Worm (Caenorhabditis elegans) whole organism, L4 larva: ENCODE results near the gene metl-6.

ENCODE experiments used
- ama-1 ChIP-seq: fragments of 150-350 bp; optimal IDR thresholded peaks from 2 replicates; lab custom pipeline; 2014; ENCODE audit warnings: inconsistent platforms, mixed read lengths
- daf-8 ChIP-seq: fragments of 200-800 bp; sonication (Bioruptor generic); IDR thresholded peaks from 2 replicates; pipeline ENCODE4 v1.3.6; 2022; ENCODE audit warnings: missing genetic modification characterization, missing compliant biosample characterization
- lir-3 ChIP-seq: sonication (generic microtip); optimal IDR thresholded peaks from 2 replicates; lab custom pipeline; 2016; ENCODE audit warnings: mild to moderate bottlenecking, missing genetic modification characterization, missing compliant biosample characterization
- lsy-2 ChIP-seq, 2 experiments: fragments of 150-350 bp in 1 of 2; sonication (generic microtip) in 1 of 2; optimal IDR thresholded peaks; 2 replicates each; lab custom pipeline; 2014 to 2017; ENCODE audit warnings: missing biosample characterization in 2 of 2, missing genetic modification characterization in 2 of 2
- nhr-11 ChIP-seq: fragments of 150-350 bp; optimal IDR thresholded peaks from 2 replicates; lab custom pipeline; 2014; ENCODE audit warnings: missing biosample characterization, missing genetic modification characterization
- unc-62 ChIP-seq, 3 experiments: fragments of 150-350 bp in 1 of 3; sonication (generic microtip); optimal IDR thresholded peaks in 2 of 3; peaks in 1 of 3; 1 replicate in 1 of 3; 2 replicates in 2 of 3; lab custom pipeline; 2014 to 2017; ENCODE audit warnings: missing biosample characterization in 3 of 3, missing genetic modification characterization in 3 of 3, missing genetic modification reagents in 3 of 3, missing genotype in 1 of 3

- TF ChIP-seq daf-8, result no peak
- no peak for TF ChIP-seq ama-1 (lab: Kevin White, UChicago)
- TF ChIP-seq lir-3 (tag; lab: Kevin White, UChicago), result no peak
- no peak for TF ChIP-seq lsy-2 (tag; optimal IDR thresholded peaks at IDR 0.05; lab: Kevin White, UChicago)
- no peak for TF ChIP-seq unc-62 (GFP tag; optimal IDR thresholded peaks at IDR 0.05 in 1 of 2; lab: Kevin White, UChicago)
- TF ChIP-seq unc-62 (tag; optimal IDR thresholded peaks at IDR 0.05; lab: Kevin White, UChicago), result no peak
- TF ChIP-seq nhr-11 (tag; lab: Kevin White, UChicago), result no peak
These were observed 38.4 kb downstream of the metl-6 start for ce11 chrIII:3883146-3883545.
